Worm (Caenorhabditis elegans) whole organism, L1 larva: ENCODE results near the gene Y97E10AR.4.

Source experiments
- C04F5.9 ChIP-seq: sonication (generic microtip); optimal IDR thresholded peaks from 2 replicates; lab custom pipeline; 2016; ENCODE audit warnings: missing genetic modification characterization, missing compliant biosample characterization
- C16A3.4 ChIP-seq: fragments of 150-350 bp; optimal IDR thresholded peaks from 2 replicates; lab custom pipeline; 2014; ENCODE audit warnings: missing biosample characterization, missing genetic modification characterization
- F16B12.6 ChIP-seq: fragments of 150-350 bp; optimal IDR thresholded peaks from 2 replicates; lab custom pipeline; 2014; ENCODE audit warnings: missing biosample characterization, missing genetic modification characterization
- Y116A8C.19 ChIP-seq: sonication (generic microtip); optimal IDR thresholded peaks from 2 replicates; lab custom pipeline; 2016; ENCODE audit warnings: missing compliant biosample characterization, missing genetic modification characterization, borderline replicate concordance
- aha-1 ChIP-seq: fragments of 150-350 bp; optimal IDR thresholded peaks from 2 replicates; lab custom pipeline; 2014; ENCODE audit warnings: missing biosample characterization, missing genetic modification characterization
- alr-1 ChIP-seq: fragments of 200-800 bp; sonication (Bioruptor generic); optimal IDR thresholded peaks from 2 replicates; lab custom pipeline; 2018; ENCODE audit warnings: borderline replicate concordance, mild to moderate bottlenecking, missing genetic modification characterization, missing compliant biosample characterization
- ceh-90 ChIP-seq: sonication (generic microtip); optimal IDR thresholded peaks from 2 replicates; lab custom pipeline; 2016; ENCODE audit warnings: missing genetic modification characterization, missing compliant biosample characterization
- ces-1 ChIP-seq: fragments of 150-350 bp; optimal IDR thresholded peaks from 2 replicates; lab custom pipeline; 2014; ENCODE audit warnings: missing biosample characterization, missing genetic modification reagents, missing genetic modification characterization
- dsc-1 ChIP-seq: sonication (generic microtip); optimal IDR thresholded peaks from 2 replicates; lab custom pipeline; 2016; ENCODE audit warnings: mild to moderate bottlenecking, missing genetic modification characterization, missing compliant biosample characterization
- egl-13 ChIP-seq: sonication (generic microtip); optimal IDR thresholded peaks from 2 replicates; lab custom pipeline; 2016; ENCODE audit warnings: missing genotype, missing genetic modification reagents, missing genetic modification characterization, missing compliant biosample characterization
- egl-27 ChIP-seq, 2 experiments: fragments of 150-350 bp in 1 of 2; sonication (generic microtip); optimal IDR thresholded peaks; 3 replicates each; lab custom pipeline; 2017 to 2018; ENCODE audit warnings: missing biosample characterization in 2 of 2, missing genetic modification characterization in 2 of 2, missing genetic modification reagents in 2 of 2
- elt-2 ChIP-seq: sonication (generic microtip); optimal IDR thresholded peaks from 2 replicates; lab custom pipeline; 2016; ENCODE audit warnings: missing genetic modification characterization, mild to moderate bottlenecking, inconsistent platforms, missing compliant biosample characterization, missing genetic modification reagents
- ets-5 ChIP-seq: fragments of 200-800 bp; sonication (Bioruptor generic); IDR thresholded peaks from 2 replicates; pipeline ENCODE4 v1.3.6; 2022; ENCODE audit warnings: missing genetic modification characterization, missing compliant biosample characterization
- fkh-10 ChIP-seq: sonication (generic microtip); optimal IDR thresholded peaks from 2 replicates; lab custom pipeline; 2017; ENCODE audit warnings: missing biosample characterization, missing genetic modification reagents, missing genetic modification characterization
- fkh-4 ChIP-seq: sonication (generic microtip); optimal IDR thresholded peaks from 2 replicates; lab custom pipeline; 2016; ENCODE audit warnings: missing compliant biosample characterization, missing genetic modification characterization, borderline replicate concordance
- fkh-8 ChIP-seq: sonication (generic microtip); optimal IDR thresholded peaks from 2 replicates; lab custom pipeline; 2016; ENCODE audit warnings: mild to moderate bottlenecking, missing genetic modification characterization, missing compliant biosample characterization
- fos-1 ChIP-seq: fragments of 150-350 bp; optimal IDR thresholded peaks from 2 replicates; lab custom pipeline; 2014; ENCODE audit warnings: missing biosample characterization, missing genetic modification characterization
- hlh-17 ChIP-seq: fragments of 200-800 bp; sonication (Bioruptor generic); optimal IDR thresholded peaks from 2 replicates; lab custom pipeline; 2018; ENCODE audit warnings: missing genetic modification characterization, mild to moderate bottlenecking, missing compliant biosample characterization, moderate library complexity, borderline replicate concordance
- irx-1 ChIP-seq: sonication (generic microtip); optimal IDR thresholded peaks from 2 replicates; lab custom pipeline; 2016; ENCODE audit warnings: missing genetic modification characterization, missing compliant biosample characterization
- isw-1 ChIP-seq: fragments of 200-800 bp; sonication (Bioruptor generic); IDR thresholded peaks from 2 replicates; pipeline ENCODE4 v1.3.6; 2022; ENCODE audit warnings: missing genetic modification characterization, missing compliant biosample characterization
- lin-13 ChIP-seq: fragments of 150-350 bp; optimal IDR thresholded peaks from 2 replicates; lab custom pipeline; 2014; ENCODE audit warnings: missing biosample characterization, missing genetic modification reagents, missing genetic modification characterization
- lin-14 ChIP-seq: fragments of 200-800 bp; sonication (Bioruptor generic); optimal IDR thresholded peaks from 2 replicates; lab custom pipeline; 2018; ENCODE audit warnings: mild to moderate bottlenecking, missing genetic modification characterization, moderate library complexity, missing compliant biosample characterization
- lin-15B ChIP-seq: fragments of 150-350 bp; sonication (generic microtip); optimal IDR thresholded peaks from 3 replicates; lab custom pipeline; 2014; ENCODE audit warnings: missing biosample characterization, missing genetic modification characterization
- lin-39 ChIP-seq: fragments of 150-350 bp; optimal IDR thresholded peaks from 2 replicates; lab custom pipeline; 2014; ENCODE audit warnings: missing biosample characterization, missing genetic modification reagents, missing genetic modification characterization
- lir-3 ChIP-seq: sonication (generic microtip); optimal IDR thresholded peaks from 2 replicates; lab custom pipeline; 2016; ENCODE audit warnings: mild to moderate bottlenecking, missing genetic modification characterization, moderate library complexity, missing compliant biosample characterization; ENCODE audit not compliant: poor library complexity
- lsy-2 ChIP-seq, 2 experiments: fragments of 150-350 bp; optimal IDR thresholded peaks; 2 replicates each; lab custom pipeline; 2014; ENCODE audit warnings: missing biosample characterization in 2 of 2, missing genetic modification characterization in 2 of 2
- mdl-1 ChIP-seq, 2 experiments: fragments of 150-350 bp; optimal IDR thresholded peaks; 2 replicates each; lab custom pipeline; 2014 to 2017; ENCODE audit warnings: missing biosample characterization in 2 of 2, missing genetic modification characterization in 2 of 2, inconsistent platforms in 1 of 2
- mef-2 ChIP-seq: fragments of 150-350 bp; optimal IDR thresholded peaks from 2 replicates; lab custom pipeline; 2014; ENCODE audit warnings: missing biosample characterization, missing genetic modification characterization
- mep-1 ChIP-seq: fragments of 150-350 bp; optimal IDR thresholded peaks from 2 replicates; lab custom pipeline; 2014; ENCODE audit warnings: missing biosample characterization, missing genetic modification characterization
- nhr-12 ChIP-seq: sonication (generic microtip); optimal IDR thresholded peaks from 2 replicates; lab custom pipeline; 2017; ENCODE audit warnings: missing biosample characterization, missing genetic modification characterization
- nhr-19 ChIP-seq: fragments of 200-800 bp; sonication (Bioruptor generic); conservative IDR thresholded peaks from 2 replicates; pipeline ENCODE4 v1.3.6; 2022; ENCODE audit warnings: missing genetic modification characterization, missing compliant biosample characterization
- nhr-20 ChIP-seq: sonication (generic microtip); optimal IDR thresholded peaks from 2 replicates; lab custom pipeline; 2016; ENCODE audit warnings: mild to moderate bottlenecking, missing genetic modification characterization, missing compliant biosample characterization
- nhr-28 ChIP-seq: fragments of 150-350 bp; optimal IDR thresholded peaks from 2 replicates; lab custom pipeline; 2014; ENCODE audit warnings: missing biosample characterization, missing genetic modification characterization
- nhr-47 ChIP-seq: sonication (generic microtip); optimal IDR thresholded peaks from 2 replicates; lab custom pipeline; 2016; ENCODE audit warnings: mild to moderate bottlenecking, missing genetic modification characterization, moderate library complexity, missing compliant biosample characterization
- nhr-71 ChIP-seq: sonication (generic microtip); optimal IDR thresholded peaks from 2 replicates; lab custom pipeline; 2016; ENCODE audit warnings: mild to moderate bottlenecking, missing genetic modification characterization, moderate library complexity, missing compliant biosample characterization
- nhr-76 ChIP-seq: sonication (generic microtip); optimal IDR thresholded peaks from 2 replicates; lab custom pipeline; 2017; ENCODE audit warnings: missing biosample characterization, missing genetic modification characterization
- nhr-77 ChIP-seq: fragments of 150-350 bp; optimal IDR thresholded peaks from 2 replicates; lab custom pipeline; 2014; ENCODE audit warnings: missing biosample characterization, missing genetic modification characterization
- nhr-84 ChIP-seq: sonication (generic microtip); optimal IDR thresholded peaks from 2 replicates; lab custom pipeline; 2017; ENCODE audit warnings: missing biosample characterization, missing genetic modification characterization
- nhr-85 ChIP-seq: sonication (generic microtip); peaks from one replicate; lab custom pipeline; 2016; ENCODE audit warnings: missing genetic modification characterization, inconsistent platforms, missing compliant biosample characterization
- nhr-90 ChIP-seq: sonication (generic microtip); optimal IDR thresholded peaks from 2 replicates; lab custom pipeline; 2016; ENCODE audit warnings: mild to moderate bottlenecking, missing genetic modification characterization, missing compliant biosample characterization; ENCODE audit not compliant: poor library complexity
- pag-3 ChIP-seq: sonication (generic microtip); optimal IDR thresholded peaks from 2 replicates; lab custom pipeline; 2017; ENCODE audit warnings: missing genetic modification characterization, mild to moderate bottlenecking, missing compliant biosample characterization, antibody characterized with exemption, borderline replicate concordance; ENCODE audit not compliant: insufficient read depth
- skn-1 ChIP-seq: fragments of 150-350 bp; optimal IDR thresholded peaks from 2 replicates; lab custom pipeline; 2014; ENCODE audit warnings: missing biosample characterization, missing genetic modification characterization
- snpc-4 ChIP-seq: fragments of 150-350 bp; optimal IDR thresholded peaks from 2 replicates; lab custom pipeline; 2014; ENCODE audit warnings: missing biosample characterization, missing genetic modification characterization
- sptf-1 ChIP-seq: fragments of 150-350 bp; optimal IDR thresholded peaks from 2 replicates; lab custom pipeline; 2014; ENCODE audit warnings: missing biosample characterization, missing genetic modification characterization
- sup-37 ChIP-seq: fragments of 200-800 bp; sonication (Bioruptor generic); optimal IDR thresholded peaks from 2 replicates; lab custom pipeline; 2018; ENCODE audit warnings: mild to moderate bottlenecking, missing genetic modification characterization, missing compliant biosample characterization
- tbx-2 ChIP-seq: sonication (generic microtip); optimal IDR thresholded peaks from 2 replicates; lab custom pipeline; 2016; ENCODE audit warnings: missing genetic modification characterization, missing compliant biosample characterization
- tlp-1 ChIP-seq: fragments of 150-350 bp; optimal IDR thresholded peaks from 2 replicates; lab custom pipeline; 2014; ENCODE audit warnings: missing biosample characterization, missing genetic modification characterization
- unc-130 ChIP-seq: fragments of 150-350 bp; optimal IDR thresholded peaks from 2 replicates; lab custom pipeline; 2017; ENCODE audit warnings: missing biosample characterization, missing genetic modification characterization, inconsistent platforms
- unc-30 ChIP-seq: sonication (generic microtip); optimal IDR thresholded peaks from 2 replicates; lab custom pipeline; 2017; ENCODE audit warnings: missing biosample characterization, missing genetic modification characterization
- unc-86 ChIP-seq: sonication (generic microtip); optimal IDR thresholded peaks from 2 replicates; lab custom pipeline; 2016; ENCODE audit warnings: missing genetic modification characterization, missing compliant biosample characterization
- vab-15 ChIP-seq: sonication (generic microtip); optimal IDR thresholded peaks from 2 replicates; lab custom pipeline; 2017; ENCODE audit warnings: missing genotype, mild to moderate bottlenecking, missing genetic modification characterization, missing compliant biosample characterization
- zag-1 ChIP-seq: fragments of 150-350 bp; optimal IDR thresholded peaks from 2 replicates; lab custom pipeline; 2014; ENCODE audit warnings: missing biosample characterization, missing genetic modification characterization
- zip-4 ChIP-seq: fragments of 200-800 bp; sonication (Bioruptor generic); optimal IDR thresholded peaks from 2 replicates; lab custom pipeline; 2018; ENCODE audit warnings: mild to moderate bottlenecking, missing genetic modification characterization, moderate library complexity, missing compliant biosample characterization
- ztf-4 ChIP-seq: fragments of 150-350 bp; optimal IDR thresholded peaks from 2 replicates; lab custom pipeline; 2014; ENCODE audit warnings: missing biosample characterization, missing genetic modification characterization

Gene Y97E10AR.4

DNA sequence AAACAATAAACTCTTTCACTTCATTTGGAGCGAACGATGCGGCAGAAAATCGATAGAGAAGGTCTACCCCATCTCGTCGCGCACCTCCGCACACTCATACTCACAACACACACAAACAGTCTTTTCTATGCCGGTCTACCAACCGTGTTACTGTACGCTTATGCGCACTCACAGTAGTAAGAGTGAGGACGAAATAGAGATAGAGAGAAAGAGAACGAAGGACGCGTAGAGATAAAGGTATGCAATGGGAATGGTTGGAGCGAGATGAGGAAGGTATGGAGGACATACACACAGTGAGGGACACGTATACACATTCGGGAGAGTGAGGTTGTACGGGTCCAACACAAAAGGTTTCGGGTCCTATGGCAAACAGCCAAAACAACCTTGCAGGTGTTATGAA, 31.2 kb downstream of the Y97E10AR.4 start:
- TF ChIP-seq nhr-85 (tag; lab: Kevin White, UChicago) (peak; percentile 79), nhr-76 (no peak), fkh-10 (GFP tag; lab: Kevin White, UChicago) (no peak), sptf-1 (tag; lab: Kevin White, UChicago) (no peak), nhr-71 (tag; lab: Kevin White, UChicago) (peak; percentile 7), lin-39 (tag; lab: Kevin White, UChicago) (no peak), zag-1 (tag; lab: Kevin White, UChicago) (no peak), C16A3.4 (tag; lab: Kevin White, UChicago) (peak; percentile 46), ces-1 (no peak), isw-1 (GFP tag; lab: Robert Waterston, UW) (no peak), unc-86 (tag; lab: Kevin White, UChicago) (no peak), nhr-77 (no peak), ceh-90 (tag; lab: Kevin White, UChicago) (no peak), lir-3 (no peak), pag-3 (tag; lab: Kevin White, UChicago) (no peak), lin-13 (no peak), zip-4 (GFP tag; lab: Kevin White, UChicago) (no peak), nhr-12 (tag; lab: Kevin White, UChicago) (no peak), unc-130 (tag; lab: Kevin White, UChicago) (no peak), vab-15 (tag; lab: Kevin White, UChicago) (no peak), dsc-1 (tag; lab: Kevin White, UChicago) (no peak), elt-2 (no peak), ztf-4 (tag; lab: Kevin White, UChicago) (no peak), egl-13 (tag; lab: Kevin White, UChicago) (no peak), sup-37 (GFP tag; lab: Kevin White, UChicago) (no peak), tlp-1 (tag; lab: Kevin White, UChicago) (no peak), nhr-47 (tag; lab: Kevin White, UChicago) (no peak), F16B12.6 (tag; lab: Kevin White, UChicago) (peak; percentile 10), unc-30 (tag; lab: Kevin White, UChicago) (no peak), fkh-4 (no peak), nhr-28 (tag; lab: Kevin White, UChicago) (no peak), hlh-17 (no peak), lin-14 (GFP tag; lab: Kevin White, UChicago) (peak; percentile 71), mep-1 (tag; lab: Kevin White, UChicago) (peak; percentile 24), tbx-2 (tag; lab: Kevin White, UChicago) (no peak), fos-1 (tag; lab: Kevin White, UChicago) (no peak), mdl-1 (tag; optimal IDR thresholded peaks at IDR 0.05; lab: Kevin White, UChicago) (peak in 1 of 2 experiments; percentile 27), snpc-4 (tag; lab: Kevin White, UChicago) (no peak), nhr-84 (no peak), nhr-90 (tag; lab: Kevin White, UChicago) (no peak), lin-15B (tag; lab: Kevin White, UChicago) (no peak), mef-2 (tag; lab: Kevin White, UChicago) (no peak), Y116A8C.19 (tag; lab: Kevin White, UChicago) (no peak), ets-5 (no peak), nhr-20 (tag; lab: Kevin White, UChicago) (peak; percentile 56), C04F5.9 (no peak), aha-1 (tag; lab: Kevin White, UChicago) (no peak), egl-27 (tag; optimal IDR thresholded peaks at IDR 0.05; lab: Kevin White, UChicago) (no peak), fkh-8 (tag; lab: Kevin White, UChicago) (no peak), nhr-19 (GFP tag; lab: Robert Waterston, UW) (no peak), lsy-2 (tag; optimal IDR thresholded peaks at IDR 0.05; lab: Kevin White, UChicago) (peak in 1 of 2 experiments; percentile 82), irx-1 (no peak), alr-1 (tag; lab: Kevin White, UChicago) (no peak), skn-1 (tag; lab: Kevin White, UChicago) (no peak)
